Fruit fly (Drosophila melanogaster): ENCODE data around the gene CG43844.

dm6 chr3R:21854574-21855468, 34.5 kb upstream of the CG43844 start:
- no peak for TF ChIP-seq Sry-β (GFP tag; optimal IDR thresholded peaks at IDR 0.05)
- TF ChIP-seq CG10274 (GFP tag; optimal IDR thresholded peaks at IDR 0.05): no peak
- TF ChIP-seq CG12104 (GFP tag; optimal IDR thresholded peaks at IDR 0.05): no peak
- TF ChIP-seq CG16779 (GFP tag; IDR thresholded peaks at IDR 0.05): no peak
- no peak for TF ChIP-seq sim (GFP tag; IDR thresholded peaks at IDR 0.05)

Measured in whole organism, embryonic.